Fruit fly (Drosophila melanogaster): ENCODE results near the gene 5PtaseI.

Gene 5PtaseI

DNA sequence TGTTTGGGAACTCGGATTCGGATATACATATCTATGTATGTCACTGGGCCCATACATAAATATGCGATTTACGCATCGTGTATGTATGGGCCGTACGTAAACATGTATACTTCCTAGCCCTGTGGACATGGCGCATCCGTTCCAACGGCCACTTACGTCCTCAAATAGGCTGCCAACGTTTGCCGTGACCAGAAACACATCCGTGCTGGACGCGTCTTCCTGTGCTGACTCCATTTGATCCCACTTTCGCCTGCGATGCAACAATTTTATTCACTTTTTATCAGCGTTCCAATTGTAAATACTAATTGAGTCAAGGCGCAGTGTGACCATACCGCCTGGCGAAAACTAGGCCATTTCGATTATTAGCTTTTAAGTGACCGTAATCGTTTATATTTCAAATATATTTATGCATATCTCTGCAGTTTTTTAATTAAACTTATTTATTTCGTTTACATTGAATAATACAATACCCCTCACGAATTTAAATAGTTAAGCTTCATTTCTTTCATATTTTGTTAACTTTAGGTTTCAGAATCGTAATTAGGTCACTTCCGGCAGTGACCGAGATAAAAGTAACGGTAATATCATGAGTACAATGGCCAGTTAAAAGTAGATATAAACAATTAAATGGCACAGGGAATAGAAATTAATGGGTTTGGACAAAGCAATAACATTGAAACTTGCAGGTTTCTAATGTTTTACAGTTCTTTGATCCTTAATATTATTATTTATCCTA is at the start of gene 5PtaseI:
TSS of gene 5PtaseI (minus strand) at position 336 of the 736 bp plus-strand sequence.
- TF ChIP-seq Crg-1 (GFP tag; optimal IDR thresholded peaks at IDR 0.05) (no peak), CG1620 (GFP tag; optimal IDR thresholded peaks at IDR 0.05) (no peak), Clk (GFP tag; optimal IDR thresholded peaks at IDR 0.05) (no peak), toe (GFP tag; optimal IDR thresholded peaks at IDR 0.05) (no peak), bab1 (GFP tag; optimal IDR thresholded peaks at IDR 0.05) (peak; percentile 14), CG5204 (GFP tag; optimal IDR thresholded peaks at IDR 0.05) (no peak), tj (GFP tag; optimal IDR thresholded peaks at IDR 0.05) (peak; percentile 86)

- TF ChIP-seq cic (GFP tag; optimal IDR thresholded peaks at IDR 0.05) (no peak), CG11617 (GFP tag; optimal IDR thresholded peaks at IDR 0.05) (no peak), toe (GFP tag; optimal IDR thresholded peaks at IDR 0.05) (no peak), CG14711 (tag; optimal IDR thresholded peaks at IDR 0.05) (no peak), pad (GFP tag; optimal IDR thresholded peaks at IDR 0.05) (no peak), Clk (GFP tag; optimal IDR thresholded peaks at IDR 0.05) (no peak), CG1620 (GFP tag; optimal IDR thresholded peaks at IDR 0.05) (no peak), CG7045 (GFP tag; optimal IDR thresholded peaks at IDR 0.05) (no peak), kay (GFP tag; ENCODE audit: borderline replicate concordance) (no peak), Mnt (GFP tag; optimal IDR thresholded peaks at IDR 0.05) (no peak)
Measured at dm6 chr3R:25094639-25095038, 49.7 kb upstream of the 5PtaseI start, which contains the start of gene fd96Cb. TSS of gene fd96Cb (plus strand) at chr3R:25095012.

DNA sequence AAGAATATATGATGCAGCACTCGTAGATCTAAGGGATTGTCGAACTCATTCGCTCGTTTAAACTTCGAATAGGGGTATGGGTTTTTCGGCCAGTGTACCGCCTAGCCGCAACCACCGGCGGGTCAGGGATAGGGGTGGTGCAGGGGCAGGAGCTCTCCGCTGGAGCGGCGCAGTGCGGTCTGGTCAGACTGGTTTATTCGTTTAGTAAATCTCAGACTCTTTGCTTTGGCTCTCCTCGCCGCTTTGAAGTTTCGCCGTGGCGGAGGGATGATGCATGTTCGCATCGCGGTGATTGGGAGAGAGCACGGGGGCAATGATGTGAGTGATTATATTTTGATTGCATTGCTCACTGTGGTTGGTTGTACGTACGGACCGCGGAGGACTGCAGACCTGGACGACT is 37.4 kb upstream of the 5PtaseI start, which contains the start of gene fd96Ca:
TSS of gene fd96Ca (plus strand) at position 337 of the 400 bp plus-strand sequence.
- TF ChIP-seq tj (GFP tag; optimal IDR thresholded peaks at IDR 0.05) (no peak), CG14711 (tag; optimal IDR thresholded peaks at IDR 0.05) (no peak), ovo (GFP tag; optimal IDR thresholded peaks at IDR 0.05) (no peak), Crg-1 (GFP tag; optimal IDR thresholded peaks at IDR 0.05) (no peak), Mnt (GFP tag; optimal IDR thresholded peaks at IDR 0.05) (no peak), CG7045 (GFP tag; optimal IDR thresholded peaks at IDR 0.05) (no peak), CG12768 (GFP tag; optimal IDR thresholded peaks at IDR 0.05) (no peak), CG33017 (tag; optimal IDR thresholded peaks at IDR 0.05) (no peak), toe (GFP tag; optimal IDR thresholded peaks at IDR 0.05) (no peak), CG5204 (GFP tag; optimal IDR thresholded peaks at IDR 0.05) (no peak), cnc (optimal IDR thresholded peaks at IDR 0.05) (no peak), bab1 (GFP tag; optimal IDR thresholded peaks at IDR 0.05) (no peak), CG1620 (GFP tag; optimal IDR thresholded peaks at IDR 0.05) (no peak), pad (GFP tag; optimal IDR thresholded peaks at IDR 0.05) (no peak), Clk (GFP tag; optimal IDR thresholded peaks at IDR 0.05) (no peak), CG11617 (GFP tag; optimal IDR thresholded peaks at IDR 0.05) (no peak), CG7101 (tag; optimal IDR thresholded peaks at IDR 0.05) (no peak), kay (GFP tag; ENCODE audit: borderline replicate concordance) (no peak), Hr96 (GFP tag; optimal IDR thresholded peaks at IDR 0.05) (no peak), cic (GFP tag; optimal IDR thresholded peaks at IDR 0.05) (no peak)

dm6 chr3R:25080446-25080845 is 35.5 kb upstream of the 5PtaseI start:
- TF ChIP-seq CG12768 (GFP tag; optimal IDR thresholded peaks at IDR 0.05) (no peak), pad (GFP tag; optimal IDR thresholded peaks at IDR 0.05) (peak; percentile 2)

DNA sequence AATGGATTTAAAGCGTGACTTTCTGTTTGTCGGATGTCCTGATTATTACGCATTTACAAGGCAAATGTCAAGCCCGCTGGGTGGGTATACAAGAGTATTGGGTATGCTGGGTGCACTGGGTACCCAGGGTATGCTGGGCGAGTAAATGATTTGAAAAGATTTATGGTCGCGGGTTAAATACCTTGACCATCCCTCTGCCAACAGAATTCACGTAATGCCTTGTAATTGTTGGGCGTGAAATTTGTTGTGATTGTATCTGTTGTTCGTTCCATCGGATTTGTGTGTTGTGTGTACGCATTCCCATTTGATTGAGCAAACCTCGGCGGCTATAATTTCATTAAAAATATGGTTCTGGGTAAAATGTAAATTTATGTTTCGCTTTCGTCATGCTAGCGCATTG is 33.7 kb upstream of the 5PtaseI start:
- TF ChIP-seq CG11617 (GFP tag; optimal IDR thresholded peaks at IDR 0.05) (no peak), toe (GFP tag; optimal IDR thresholded peaks at IDR 0.05) (no peak), CG7101 (tag; optimal IDR thresholded peaks at IDR 0.05) (no peak), pad (GFP tag; optimal IDR thresholded peaks at IDR 0.05) (no peak), CG12768 (GFP tag; optimal IDR thresholded peaks at IDR 0.05) (no peak), CG7045 (GFP tag; optimal IDR thresholded peaks at IDR 0.05) (no peak), CG5204 (GFP tag; optimal IDR thresholded peaks at IDR 0.05) (no peak), Crg-1 (GFP tag; optimal IDR thresholded peaks at IDR 0.05) (no peak), Hr96 (GFP tag; optimal IDR thresholded peaks at IDR 0.05) (no peak), bab1 (GFP tag; optimal IDR thresholded peaks at IDR 0.05) (no peak), ovo (GFP tag; optimal IDR thresholded peaks at IDR 0.05) (no peak), CG33017 (tag; optimal IDR thresholded peaks at IDR 0.05) (no peak), CG14711 (tag; optimal IDR thresholded peaks at IDR 0.05) (no peak), kay (GFP tag; ENCODE audit: borderline replicate concordance) (no peak), CG1620 (GFP tag; optimal IDR thresholded peaks at IDR 0.05) (no peak), tj (GFP tag; optimal IDR thresholded peaks at IDR 0.05) (no peak)

DNA sequence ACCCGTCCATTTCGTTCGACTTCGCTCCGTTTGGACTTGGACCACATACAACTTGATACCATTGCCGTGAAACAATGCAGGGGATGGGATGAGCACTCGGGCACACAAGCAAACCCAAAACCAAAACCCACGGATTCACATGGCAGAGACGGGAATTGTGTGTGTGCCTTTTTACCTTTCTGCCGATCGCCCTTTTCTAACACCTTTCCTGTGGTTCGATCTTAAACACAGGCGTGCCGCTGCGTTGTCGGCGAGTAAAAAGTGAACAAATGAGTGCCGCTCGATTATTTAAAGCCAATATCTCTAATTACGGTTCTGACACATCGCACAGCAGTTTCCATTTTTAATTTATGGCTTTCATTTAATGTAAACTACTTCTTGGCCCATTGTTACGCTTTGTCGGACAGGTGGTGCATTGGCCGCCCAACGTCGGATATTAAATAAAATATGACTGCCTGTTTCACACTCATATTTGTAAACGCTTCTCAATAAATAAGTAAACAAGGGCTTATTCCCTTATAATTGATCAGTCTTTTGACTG is 32.4 kb upstream of the 5PtaseI start:
- TF ChIP-seq kay (GFP tag; ENCODE audit: borderline replicate concordance) (no peak), toe (GFP tag; optimal IDR thresholded peaks at IDR 0.05) (no peak), CG1620 (GFP tag; optimal IDR thresholded peaks at IDR 0.05) (no peak), Clk (GFP tag; optimal IDR thresholded peaks at IDR 0.05) (no peak), CG33017 (tag; optimal IDR thresholded peaks at IDR 0.05) (no peak), CG7045 (GFP tag; optimal IDR thresholded peaks at IDR 0.05) (no peak), ovo (GFP tag; optimal IDR thresholded peaks at IDR 0.05) (no peak), cic (GFP tag; optimal IDR thresholded peaks at IDR 0.05) (no peak)

Measured in whole organism, adult.